Worm (Caenorhabditis elegans) whole organism, young adult: ENCODE measurements around the gene srh-218.
A peak's percentile ranks its signal among the peaks of the same experiment; 100 is the strongest.

Experiments
- B0019.2 ChIP-seq: fragments of 200-800 bp; sonication (Bioruptor generic); conservative IDR thresholded peaks from 2 replicates; pipeline ENCODE4 v1.3.6; 2022; ENCODE audit warnings: missing genetic modification reagents, missing genetic modification characterization, missing compliant biosample characterization
- B0261.1 ChIP-seq: sonication (generic microtip); optimal IDR thresholded peaks from 2 replicates; lab custom pipeline; 2016; ENCODE audit warnings: mild to moderate bottlenecking, missing genetic modification characterization, moderate library complexity, missing compliant biosample characterization
- F22D6.2 ChIP-seq: sonication (generic microtip); optimal IDR thresholded peaks from 2 replicates; lab custom pipeline; 2016; ENCODE audit warnings: mild to moderate bottlenecking, missing genetic modification characterization, missing compliant biosample characterization
- F23B12.7 ChIP-seq: sonication (generic microtip); optimal IDR thresholded peaks from 2 replicates; lab custom pipeline; 2017; ENCODE audit warnings: missing genetic modification characterization, mild to moderate bottlenecking, missing compliant biosample characterization, antibody characterized with exemption, moderate library complexity; ENCODE audit not compliant: insufficient read depth
- F33H1.4 ChIP-seq: fragments of 200-800 bp; sonication (Bioruptor generic); IDR thresholded peaks from 2 replicates; pipeline ENCODE4 v1.3.6; 2022; ENCODE audit warnings: missing genetic modification reagents, missing genetic modification characterization, missing compliant biosample characterization
- F49E8.2 ChIP-seq: sonication (generic microtip); optimal IDR thresholded peaks from 3 replicates; lab custom pipeline; 2017; ENCODE audit warnings: missing genetic modification characterization, mild to moderate bottlenecking, missing compliant biosample characterization, antibody characterized with exemption, moderate library complexity; ENCODE audit not compliant: insufficient read depth
- F57A8.1 ChIP-seq: fragments of 200-800 bp; sonication (Bioruptor generic); optimal IDR thresholded peaks from 2 replicates; lab custom pipeline; 2018; ENCODE audit warnings: mild to moderate bottlenecking, missing genetic modification characterization, moderate library complexity, missing compliant biosample characterization
- T07F8.4 ChIP-seq: sonication (generic microtip); optimal IDR thresholded peaks from 2 replicates; lab custom pipeline; 2016; ENCODE audit warnings: mild to moderate bottlenecking, missing genetic modification characterization, moderate library complexity, missing compliant biosample characterization
- Y53G8AR.9 ChIP-seq: fragments of 200-800 bp; sonication (Bioruptor generic); conservative IDR thresholded peaks from 2 replicates; pipeline ENCODE4 v1.3.6; 2022; ENCODE audit warnings: missing genetic modification reagents, missing genetic modification characterization, missing compliant biosample characterization
- Y56A3A.18 ChIP-seq: fragments of 200-800 bp; sonication (Bioruptor generic); IDR thresholded peaks from 2 replicates; pipeline ENCODE4 v1.3.6; 2022; ENCODE audit warnings: missing genetic modification reagents, missing genetic modification characterization, missing compliant biosample characterization
- Y79H2A.3 ChIP-seq: fragments of 200-800 bp; sonication (Bioruptor generic); conservative IDR thresholded peaks from 2 replicates; pipeline ENCODE4 v1.3.6; 2022; ENCODE audit warnings: missing genetic modification reagents, missing genetic modification characterization, missing compliant biosample characterization
- attf-6 ChIP-seq: fragments of 200-800 bp; sonication (Bioruptor generic); IDR thresholded peaks from 2 replicates; pipeline ENCODE4 v1.3.6; 2022; ENCODE audit warnings: missing genetic modification reagents, missing genetic modification characterization, missing compliant biosample characterization
- cebp-1 ChIP-seq, 2 experiments: fragments of 200-800 bp in 1 of 2; sonication (Bioruptor generic) in 1 of 2; sonication (generic microtip) in 1 of 2; IDR thresholded peaks in 1 of 2; optimal IDR thresholded peaks in 1 of 2; 2 replicates each; pipeline versions ENCODE4 v1.3.6 to Lab custom; 2017 to 2022; ENCODE audit warnings: missing compliant biosample characterization in 2 of 2, missing genetic modification characterization in 2 of 2, mild to moderate bottlenecking in 1 of 2, missing genetic modification reagents in 1 of 2, moderate library complexity in 1 of 2
- ceh-27 ChIP-seq: fragments of 200-800 bp; sonication (Bioruptor generic); optimal IDR thresholded peaks from 2 replicates; lab custom pipeline; 2018; ENCODE audit warnings: mild to moderate bottlenecking, missing genetic modification characterization, moderate library complexity, missing compliant biosample characterization
- ceh-40 ChIP-seq: fragments of 200-800 bp; sonication (Bioruptor generic); IDR thresholded peaks from 2 replicates; pipeline ENCODE4 v1.3.6; 2022; ENCODE audit warnings: missing genetic modification characterization, missing compliant biosample characterization
- ceh-58 ChIP-seq: fragments of 200-800 bp; sonication (Bioruptor generic); IDR thresholded peaks from 2 replicates; pipeline ENCODE4 v1.3.6; 2022; ENCODE audit warnings: missing genetic modification characterization, missing compliant biosample characterization
- ceh-79 ChIP-seq: sonication (generic microtip); optimal IDR thresholded peaks from 2 replicates; lab custom pipeline; 2017; ENCODE audit warnings: mild to moderate bottlenecking, missing genetic modification characterization, missing compliant biosample characterization
- die-1 ChIP-seq: sonication (generic microtip); optimal IDR thresholded peaks from 2 replicates; lab custom pipeline; 2016; ENCODE audit warnings: missing genotype, mild to moderate bottlenecking, missing genetic modification characterization, missing compliant biosample characterization
- dox-1 ChIP-seq: fragments of 200-800 bp; sonication (Bioruptor generic); IDR thresholded peaks from 2 replicates; pipeline ENCODE4 v1.3.6; 2022; ENCODE audit warnings: missing genetic modification reagents, missing genetic modification characterization, missing compliant biosample characterization
- dpff-1 ChIP-seq: sonication (generic microtip); optimal IDR thresholded peaks from 2 replicates; lab custom pipeline; 2017; ENCODE audit warnings: mild to moderate bottlenecking, missing genetic modification characterization, missing compliant biosample characterization
- egrh-3 ChIP-seq: fragments of 200-800 bp; sonication (Bioruptor generic); IDR thresholded peaks from 2 replicates; pipeline ENCODE4 v1.3.6; 2022; ENCODE audit warnings: missing genetic modification reagents, missing genetic modification characterization, missing compliant biosample characterization
- ets-4 ChIP-seq: fragments of 200-800 bp; sonication (Bioruptor generic); optimal IDR thresholded peaks from 2 replicates; lab custom pipeline; 2018; ENCODE audit warnings: mild to moderate bottlenecking, missing genetic modification characterization, missing compliant biosample characterization
- fkh-3 ChIP-seq: sonication (generic microtip); optimal IDR thresholded peaks from 2 replicates; lab custom pipeline; 2016; ENCODE audit warnings: mild to moderate bottlenecking, missing genetic modification characterization, missing compliant biosample characterization
- hlh-26 ChIP-seq: fragments of 200-800 bp; sonication (Bioruptor generic); conservative IDR thresholded peaks from 2 replicates; pipeline ENCODE4 v1.3.6; 2022; ENCODE audit warnings: missing genetic modification reagents, missing genetic modification characterization, missing compliant biosample characterization
- hrde-1 ChIP-seq: sonication (generic microtip); optimal IDR thresholded peaks from 2 replicates; lab custom pipeline; 2016; ENCODE audit warnings: missing genetic modification characterization, mild to moderate bottlenecking, missing compliant biosample characterization, moderate library complexity, missing genotype, missing genetic modification reagents, borderline replicate concordance
- hsf-1 ChIP-seq: fragments of 200-800 bp; sonication (Bioruptor generic); IDR thresholded peaks from 2 replicates; pipeline ENCODE4 v1.3.6; 2022; ENCODE audit warnings: missing genetic modification reagents, missing genetic modification characterization, missing compliant biosample characterization
- lin-26 ChIP-seq: fragments of 200-800 bp; sonication (Bioruptor generic); IDR thresholded peaks from 2 replicates; pipeline ENCODE4 v1.3.6; 2022; ENCODE audit warnings: missing genetic modification reagents, missing genetic modification characterization, missing compliant biosample characterization
- lin-35 ChIP-seq, 3 experiments: fragments of 150-350 bp in 2 of 3; sonication (generic microtip) in 1 of 3; optimal IDR thresholded peaks; 2 replicates each; lab custom pipeline; 2014 to 2018; ENCODE audit warnings: missing biosample characterization in 3 of 3, missing genetic modification characterization in 3 of 3, missing genetic modification reagents in 3 of 3
- lin-54 ChIP-seq: fragments of 200-800 bp; sonication (Bioruptor generic); optimal IDR thresholded peaks from 2 replicates; lab custom pipeline; 2018; ENCODE audit warnings: mild to moderate bottlenecking, missing genetic modification characterization, missing compliant biosample characterization
- lsl-1 ChIP-seq: fragments of 200-800 bp; sonication (Bioruptor generic); optimal IDR thresholded peaks from 2 replicates; lab custom pipeline; 2018; ENCODE audit warnings: mild to moderate bottlenecking, missing genetic modification characterization, moderate library complexity, missing compliant biosample characterization
- madf-3 ChIP-seq: fragments of 200-800 bp; sonication (Bioruptor generic); IDR thresholded peaks from 2 replicates; pipeline ENCODE4 v1.3.6; 2022; ENCODE audit warnings: missing genetic modification reagents, missing genetic modification characterization, missing compliant biosample characterization
- madf-6 ChIP-seq: fragments of 200-800 bp; sonication (Bioruptor generic); IDR thresholded peaks from 2 replicates; pipeline ENCODE4 v1.3.6; 2022; ENCODE audit warnings: missing genetic modification reagents, missing genetic modification characterization, missing compliant biosample characterization
- mel-28 ChIP-seq: sonication (generic microtip); optimal IDR thresholded peaks from 2 replicates; lab custom pipeline; 2016; ENCODE audit warnings: borderline replicate concordance, mild to moderate bottlenecking, missing genetic modification characterization, missing compliant biosample characterization
- nfyb-1 ChIP-seq: fragments of 200-800 bp; sonication (Bioruptor generic); IDR thresholded peaks from 2 replicates; pipeline ENCODE4 v1.3.6; 2022; ENCODE audit warnings: missing genetic modification reagents, missing genetic modification characterization, missing compliant biosample characterization
- pbrm-1 ChIP-seq: fragments of 200-800 bp; sonication (Bioruptor generic); IDR thresholded peaks from 2 replicates; pipeline ENCODE4 v1.3.6; 2022; ENCODE audit warnings: missing genetic modification reagents, missing genetic modification characterization, missing compliant biosample characterization
- rcor-1 ChIP-seq: fragments of 200-800 bp; sonication (Bioruptor generic); IDR thresholded peaks from 2 replicates; pipeline ENCODE4 v1.3.6; 2022; ENCODE audit warnings: missing genetic modification reagents, missing genetic modification characterization, missing compliant biosample characterization
- repo-1 ChIP-seq: sonication (generic microtip); optimal IDR thresholded peaks from 2 replicates; lab custom pipeline; 2017; ENCODE audit warnings: mild to moderate bottlenecking, missing genetic modification characterization, missing compliant biosample characterization
- snpc-1.3 ChIP-seq: sonication (generic microtip); optimal IDR thresholded peaks from 2 replicates; lab custom pipeline; 2017; ENCODE audit warnings: missing genetic modification characterization, mild to moderate bottlenecking, missing compliant biosample characterization, antibody characterized with exemption, moderate library complexity, missing genotype, missing genetic modification reagents; ENCODE audit not compliant: insufficient read depth
- snpc-4 ChIP-seq, 5 experiments: fragments of 150-350 bp in 1 of 5; sonication (generic microtip) in 4 of 5; optimal IDR thresholded peaks; 2 replicates each; lab custom pipeline; 2014 to 2018; ENCODE audit warnings: missing genetic modification characterization in 5 of 5, missing biosample characterization in 3 of 5, antibody characterized with exemption in 2 of 5, mild to moderate bottlenecking in 2 of 5, missing compliant biosample characterization in 2 of 5, missing genotype in 2 of 5, moderate library complexity in 2 of 5, missing genetic modification reagents in 1 of 5
- tbp1 ChIP-seq: fragments of 200-800 bp; sonication (Bioruptor generic); optimal IDR thresholded peaks from 2 replicates; lab custom pipeline; 2018; ENCODE audit warnings: mild to moderate bottlenecking, missing genetic modification characterization, missing compliant biosample characterization
- tlf-1 ChIP-seq: fragments of 200-800 bp; sonication (Bioruptor generic); optimal IDR thresholded peaks from 2 replicates; lab custom pipeline; 2018; ENCODE audit warnings: mild to moderate bottlenecking, missing genetic modification characterization, missing compliant biosample characterization
- xnd-1 ChIP-seq: sonication (generic microtip); optimal IDR thresholded peaks from 2 replicates; lab custom pipeline; 2016; ENCODE audit warnings: missing genotype, missing genetic modification reagents, missing genetic modification characterization, missing compliant biosample characterization
- zim-3 ChIP-seq: sonication (generic microtip); optimal IDR thresholded peaks from 2 replicates; lab custom pipeline; 2017; ENCODE audit warnings: mild to moderate bottlenecking, missing genetic modification characterization, moderate library complexity, missing compliant biosample characterization

The srh-218 gene

ce11 chrV:15512856-15513756 lies 19.3 kb downstream of the srh-218 start:
- TF ChIP-seq F57A8.1 = no peak
- no peak for TF ChIP-seq B0019.2 (GFP tag; lab: Robert Waterston, UW)
- no peak for TF ChIP-seq snpc-1.3 (tag; lab: Kevin White, UChicago)
- TF ChIP-seq cebp-1 (GFP tag; IDR thresholded peaks at IDR 0.05; lab: Robert Waterston, UW) = no peak
- peak; percentile 2 for TF ChIP-seq cebp-1 (tag; optimal IDR thresholded peaks at IDR 0.05; lab: Kevin White, UChicago)
- TF ChIP-seq Y56A3A.18 (GFP tag; lab: Robert Waterston, UW) = peak; percentile 42; the same call in 1 of the 2 replicates
- no peak for TF ChIP-seq ets-4
- TF ChIP-seq dox-1 = no peak
- TF ChIP-seq pbrm-1 = peak; percentile 7; the same call in 1 of the 2 replicates
- no peak for TF ChIP-seq zim-3 (tag; lab: Kevin White, UChicago)
- peak in 1 of 3 experiments; percentile 32 for TF ChIP-seq lin-35 (GFP tag; optimal IDR thresholded peaks at IDR 0.05; lab: Kevin White, UChicago)
- TF ChIP-seq nfyb-1 (GFP tag; lab: Robert Waterston, UW) = no peak
- TF ChIP-seq fkh-3 (tag; lab: Kevin White, UChicago) = no peak
- no peak for TF ChIP-seq Y79H2A.3 (GFP tag; lab: Robert Waterston, UW)
- peak; percentile 77 for TF ChIP-seq hsf-1 (GFP tag; lab: Robert Waterston, UW)
- peak; percentile 46; the same call in 1 of the 2 replicates for TF ChIP-seq Y53G8AR.9 (GFP tag; lab: Robert Waterston, UW)
- 0 out of 2 replicates have a peak, but pooled peaks have one; percentile 27 for TF ChIP-seq ceh-58 (GFP tag; lab: Robert Waterston, UW)
- TF ChIP-seq snpc-4 (GFP tag; optimal IDR thresholded peaks at IDR 0.05; lab: Kevin White, UChicago) = no peak
- TF ChIP-seq snpc-4 (tag; optimal IDR thresholded peaks at IDR 0.05; lab: Kevin White, UChicago) = peak in 2 of 4 experiments; percentile 6 to 23
- TF ChIP-seq T07F8.4 = no peak
- 0 out of 2 replicates have a peak, but pooled peaks have one; percentile 65 for TF ChIP-seq hlh-26 (GFP tag; lab: Robert Waterston, UW)
- no peak for TF ChIP-seq F22D6.2 (tag; lab: Kevin White, UChicago)
- 0 out of 2 replicates have a peak, but pooled peaks have one; percentile 1 for TF ChIP-seq ceh-40 (GFP tag; lab: Robert Waterston, UW)
- peak; percentile 52 for TF ChIP-seq hrde-1 (tag; lab: Kevin White, UChicago)
- TF ChIP-seq egrh-3 (GFP tag; lab: Robert Waterston, UW) = no peak
- TF ChIP-seq lin-54 = peak; percentile 43
- peak; percentile 34 for TF ChIP-seq tlf-1 (GFP tag; lab: Kevin White, UChicago)
- TF ChIP-seq lsl-1 (GFP tag; lab: Kevin White, UChicago) = peak; percentile 42
- peak; percentile 37 for TF ChIP-seq ceh-27
- no peak for TF ChIP-seq F23B12.7 (tag; lab: Kevin White, UChicago)
- peak; percentile 39; the same call in 1 of the 2 replicates for TF ChIP-seq attf-6 (GFP tag; lab: Robert Waterston, UW)
- 0 out of 2 replicates have a peak, but pooled peaks have one; percentile 41 for TF ChIP-seq F33H1.4 (GFP tag; lab: Robert Waterston, UW)
- no peak for TF ChIP-seq ceh-79 (tag; lab: Kevin White, UChicago)
- TF ChIP-seq die-1 = peak; percentile 20
- TF ChIP-seq B0261.1 (tag; lab: Kevin White, UChicago) = peak; percentile 18
- TF ChIP-seq mel-28 = no peak
- peak; percentile 79 for TF ChIP-seq madf-6 (GFP tag; lab: Robert Waterston, UW)
- TF ChIP-seq rcor-1 = peak; percentile 17; the same call in 1 of the 2 replicates
- peak; percentile 46 for TF ChIP-seq xnd-1 (tag; lab: Kevin White, UChicago)
- no peak for TF ChIP-seq dpff-1 (tag; lab: Kevin White, UChicago)
- peak; percentile 44 for TF ChIP-seq repo-1
- peak; percentile 70; the same call in 1 of the 2 replicates for TF ChIP-seq lin-26 (GFP tag; lab: Robert Waterston, UW)
- TF ChIP-seq madf-3 (GFP tag; lab: Robert Waterston, UW) = peak; percentile 87; the same call in 1 of the 2 replicates
- peak; percentile 84 for TF ChIP-seq F49E8.2 (tag; lab: Kevin White, UChicago)
- peak; percentile 41 for TF ChIP-seq tbp1 (GFP tag; lab: Kevin White, UChicago)
